Fruit fly (Drosophila melanogaster) whole organism, embryonic: ENCODE measurements around the gene dysf.

ENCODE experiments used
- Atf-2 ChIP-seq: fragments of 200-800 bp; sonication (Bioruptor generic); optimal IDR thresholded peaks from 2 replicates; lab custom pipeline; 2016; ENCODE audit warnings: missing biosample characterization, missing genetic modification characterization
- Awh ChIP-seq: fragments of 200-800 bp; sonication (Bioruptor generic); IDR thresholded peaks from 2 replicates; pipeline ENCODE4, ENCODE4 v1.3.6; 2022; ENCODE audit warnings: missing biosample characterization, missing genetic modification characterization
- C15 ChIP-seq: fragments of 200-800 bp; sonication (Bioruptor generic); IDR thresholded peaks from 3 replicates; pipeline ENCODE4 v1.3.6; 2022; ENCODE audit warnings: missing biosample characterization, missing genetic modification characterization
- CG10267 ChIP-seq: fragments of 200-800 bp; sonication (Bioruptor generic); optimal IDR thresholded peaks from 2 replicates; lab custom pipeline; 2018; ENCODE audit warnings: missing biosample characterization, mild to moderate bottlenecking, missing genetic modification characterization, moderate library complexity
- CG10431 ChIP-seq: fragments of 200-800 bp; sonication (Bioruptor generic); optimal IDR thresholded peaks from 3 replicates; lab custom pipeline; 2018; ENCODE audit warnings: missing biosample characterization, mild to moderate bottlenecking, missing genetic modification characterization
- CG10979 ChIP-seq: fragments of 200-800 bp; sonication (Bioruptor generic); optimal IDR thresholded peaks from 2 replicates; lab custom pipeline; 2018; ENCODE audit warnings: missing biosample characterization, mild to moderate bottlenecking, missing genetic modification characterization, moderate library complexity
- CG11696 ChIP-seq: fragments of 200-800 bp; sonication (Bioruptor generic); IDR thresholded peaks from 2 replicates; pipeline ENCODE4 v1.3.6; 2022; ENCODE audit warnings: missing biosample characterization, missing genetic modification characterization
- CG1233 ChIP-seq: fragments of 200-800 bp; sonication (Bioruptor generic); optimal IDR thresholded peaks from 4 replicates; lab custom pipeline; 2018; ENCODE audit warnings: missing biosample characterization, mild to moderate bottlenecking, missing genetic modification characterization
- CG14050 ChIP-seq: fragments of 200-800 bp; sonication (Bioruptor generic); IDR thresholded peaks from 3 replicates; pipeline ENCODE4 v1.3.6; 2022; ENCODE audit warnings: missing biosample characterization, missing genetic modification characterization
- CG15479 ChIP-seq: fragments of 200-800 bp; sonication (Bioruptor generic); optimal IDR thresholded peaks from 3 replicates; lab custom pipeline; 2019; ENCODE audit warnings: missing biosample characterization, mild to moderate bottlenecking, missing genetic modification characterization, moderate library complexity
- CG17359 ChIP-seq: fragments of 200-800 bp; sonication (Bioruptor generic); optimal IDR thresholded peaks from 3 replicates; lab custom pipeline; 2018; ENCODE audit warnings: missing biosample characterization, mild to moderate bottlenecking, missing genetic modification characterization, moderate library complexity
- CG1832 ChIP-seq: fragments of 200-800 bp; sonication (Bioruptor generic); optimal IDR thresholded peaks from 2 replicates; lab custom pipeline; 2017; ENCODE audit warnings: missing biosample characterization, mild to moderate bottlenecking, missing genetic modification characterization, inconsistent platforms
- CG2875 ChIP-seq: fragments of 200-800 bp; sonication (Bioruptor generic); optimal IDR thresholded peaks from 2 replicates; lab custom pipeline; 2017; ENCODE audit warnings: missing biosample characterization, mild to moderate bottlenecking, missing genetic modification characterization, missing genetic modification reagents
- CG34376 ChIP-seq: fragments of 200-800 bp; sonication (Bioruptor generic); optimal IDR thresholded peaks from 2 replicates; lab custom pipeline; 2018; ENCODE audit warnings: missing biosample characterization, mild to moderate bottlenecking, missing genetic modification characterization
- CG3995 ChIP-seq: fragments of 200-800 bp; sonication (Bioruptor generic); optimal IDR thresholded peaks from 3 replicates; lab custom pipeline; 2016; ENCODE audit warnings: missing biosample characterization, missing genetic modification characterization
- CG4282 ChIP-seq: fragments of 200-800 bp; sonication (Bioruptor generic); optimal IDR thresholded peaks from 2 replicates; lab custom pipeline; 2016; ENCODE audit warnings: missing biosample characterization, missing genetic modification characterization
- CG6791 ChIP-seq: fragments of 200-800 bp; sonication (Bioruptor generic); IDR thresholded peaks from 3 replicates; pipeline ENCODE4 v1.3.6; 2022; ENCODE audit warnings: missing biosample characterization, missing genetic modification characterization; ENCODE audit not compliant: partially characterized antibody
- CG7271 ChIP-seq: fragments of 200-800 bp; sonication (Bioruptor generic); optimal IDR thresholded peaks from 2 replicates; lab custom pipeline; 2018; ENCODE audit warnings: missing biosample characterization, mild to moderate bottlenecking, missing genetic modification characterization, moderate library complexity
- CG7372 ChIP-seq: fragments of 200-800 bp; sonication (Bioruptor generic); IDR thresholded peaks from 2 replicates; pipeline ENCODE4 v1.3.6; 2022; ENCODE audit warnings: missing biosample characterization, missing genetic modification characterization
- CG8089 ChIP-seq: fragments of 200-800 bp; sonication (Bioruptor generic); optimal IDR thresholded peaks from 3 replicates; lab custom pipeline; 2016; ENCODE audit warnings: missing biosample characterization, missing genetic modification characterization
- Camta ChIP-seq: fragments of 200-800 bp; sonication (Bioruptor generic); optimal IDR thresholded peaks from 2 replicates; lab custom pipeline; 2016; ENCODE audit warnings: missing biosample characterization, missing genetic modification characterization
- CrebB ChIP-seq: fragments of 200-800 bp; sonication (Bioruptor generic); optimal IDR thresholded peaks from 3 replicates; lab custom pipeline; 2018; ENCODE audit warnings: missing biosample characterization, mild to moderate bottlenecking, missing genetic modification characterization
- D ChIP-seq, 2 experiments: fragments of 200-800 bp in 1 of 2; fragments of >200 bp in 1 of 2; sonication (Bioruptor generic) in 1 of 2; optimal IDR thresholded peaks; 2 replicates in 1 of 2; 3 replicates in 1 of 2; lab custom pipeline; 2017; ENCODE audit warnings: mild to moderate bottlenecking in 1 of 2, missing biosample characterization in 1 of 2, missing genetic modification characterization in 1 of 2, missing genetic modification reagents in 1 of 2
- Dek ChIP-seq: fragments of 200-800 bp; sonication (Bioruptor generic); optimal IDR thresholded peaks from 3 replicates; lab custom pipeline; 2019; ENCODE audit warnings: missing biosample characterization, mild to moderate bottlenecking, missing genetic modification characterization, moderate library complexity
- Doc3 ChIP-seq: fragments of 200-800 bp; sonication (Bioruptor generic); IDR thresholded peaks from 3 replicates; pipeline ENCODE4 v1.3.6; 2022; ENCODE audit warnings: missing biosample characterization, missing genetic modification characterization; ENCODE audit not compliant: partially characterized antibody
- E2f1 ChIP-seq: fragments of 200-800 bp; sonication (Bioruptor generic); IDR thresholded peaks from 2 replicates; pipeline ENCODE4 v1.3.6; 2022; ENCODE audit warnings: missing biosample characterization, missing genetic modification characterization
- E2f2 ChIP-seq: fragments of 200-800 bp; sonication (Bioruptor generic); IDR thresholded peaks from 2 replicates; pipeline ENCODE4 v1.3.6; 2022; ENCODE audit warnings: missing biosample characterization, missing genetic modification characterization
- GATAe ChIP-seq: fragments of 200-800 bp; sonication (Bioruptor generic); conservative IDR thresholded peaks from 2 replicates; pipeline ENCODE4 v1.3.6; 2022; ENCODE audit warnings: missing biosample characterization, missing genetic modification characterization
- Hand ChIP-seq: fragments of 200-800 bp; sonication (Bioruptor generic); optimal IDR thresholded peaks from 2 replicates; lab custom pipeline; 2017; ENCODE audit warnings: mild to moderate bottlenecking, missing biosample characterization, missing genetic modification reagents, missing genetic modification characterization
- Hr78 ChIP-seq, 2 experiments: fragments of 200-800 bp in 1 of 2; fragments of >200 bp in 1 of 2; sonication (Bioruptor generic) in 1 of 2; optimal IDR thresholded peaks; 2 replicates each; lab custom pipeline; 2017 to 2019; ENCODE audit warnings: missing biosample characterization in 2 of 2, missing genetic modification characterization in 2 of 2, mild to moderate bottlenecking in 1 of 2, moderate library complexity in 1 of 2
- Mrtf ChIP-seq: fragments of 200-800 bp; sonication (Bioruptor generic); IDR thresholded peaks from 3 replicates; pipeline ENCODE4 v1.3.6; 2022; ENCODE audit warnings: missing biosample characterization, missing genetic modification characterization
- Vsx1 ChIP-seq: fragments of 200-800 bp; sonication (Bioruptor generic); optimal IDR thresholded peaks from 2 replicates; lab custom pipeline; 2017; ENCODE audit warnings: missing biosample characterization, mild to moderate bottlenecking, missing genetic modification characterization, missing genetic modification reagents
- Xbp1 ChIP-seq: fragments of 200-800 bp; sonication (Bioruptor generic); optimal IDR thresholded peaks from 3 replicates; lab custom pipeline; 2016; ENCODE audit warnings: missing biosample characterization, mild to moderate bottlenecking, missing genetic modification characterization
- bowl ChIP-seq: fragments of 200-800 bp; sonication (Bioruptor generic); IDR thresholded peaks from 2 replicates; pipeline ENCODE4 v1.3.6; 2022; ENCODE audit warnings: missing biosample characterization, missing genetic modification characterization
- da ChIP-seq: fragments of 200-800 bp; sonication (Bioruptor generic); optimal IDR thresholded peaks from 2 replicates; lab custom pipeline; 2016; ENCODE audit warnings: missing biosample characterization, missing genetic modification characterization
- esg ChIP-seq: fragments of 200-800 bp; sonication (Bioruptor generic); conservative IDR thresholded peaks from 2 replicates; pipeline ENCODE4 v1.3.6; 2022; ENCODE audit warnings: missing biosample characterization, missing genetic modification characterization
- gfzf ChIP-seq: fragments of 200-800 bp; sonication (Bioruptor generic); optimal IDR thresholded peaks from 2 replicates; lab custom pipeline; 2016; ENCODE audit warnings: missing biosample characterization, mild to moderate bottlenecking, missing genetic modification characterization, moderate library complexity
- gt ChIP-seq: fragments of 200-800 bp; sonication (Bioruptor generic); IDR thresholded peaks from 2 replicates; pipeline ENCODE4 v1.3.6; 2022; ENCODE audit warnings: missing biosample characterization, missing genetic modification characterization
- h ChIP-seq: fragments of >200 bp; optimal IDR thresholded peaks from 2 replicates; lab custom pipeline; 2017
- ham ChIP-seq: fragments of 200-800 bp; sonication (Bioruptor generic); IDR thresholded peaks from 2 replicates; pipeline ENCODE4 v1.3.6; 2022; ENCODE audit warnings: missing biosample characterization, missing genetic modification characterization
- hb ChIP-seq: fragments of 200-800 bp; sonication (Bioruptor generic); IDR thresholded peaks from 3 replicates; pipeline ENCODE4 v1.3.6; 2022; ENCODE audit warnings: missing biosample characterization, missing genetic modification characterization; ENCODE audit not compliant: partially characterized antibody
- jing ChIP-seq: fragments of 200-800 bp; sonication (Bioruptor generic); optimal IDR thresholded peaks from 2 replicates; lab custom pipeline; 2018; ENCODE audit warnings: missing biosample characterization, mild to moderate bottlenecking, missing genetic modification characterization
- lbe ChIP-seq: fragments of 200-800 bp; sonication (Bioruptor generic); optimal IDR thresholded peaks from 2 replicates; lab custom pipeline; 2016; ENCODE audit warnings: missing biosample characterization, mild to moderate bottlenecking, missing genetic modification characterization
- lilli ChIP-seq: fragments of 200-800 bp; sonication (Bioruptor generic); optimal IDR thresholded peaks from 3 replicates; lab custom pipeline; 2016; ENCODE audit warnings: missing biosample characterization, missing genetic modification characterization
- lmd ChIP-seq: fragments of 200-800 bp; sonication (Bioruptor generic); IDR thresholded peaks from 2 replicates; pipeline ENCODE4 v1.3.6; 2022; ENCODE audit warnings: missing biosample characterization, missing genetic modification characterization
- maf-S ChIP-seq: fragments of 200-800 bp; sonication (Bioruptor generic); optimal IDR thresholded peaks from 2 replicates; lab custom pipeline; 2016; ENCODE audit warnings: missing biosample characterization, missing genetic modification characterization
- org-1 ChIP-seq: fragments of 200-800 bp; sonication (Bioruptor generic); optimal IDR thresholded peaks from 2 replicates; lab custom pipeline; 2017; ENCODE audit warnings: missing biosample characterization, missing genetic modification characterization
- otp ChIP-seq: fragments of 200-800 bp; sonication (Bioruptor generic); IDR thresholded peaks from 3 replicates; pipeline ENCODE4, ENCODE4 v1.3.6; 2022; ENCODE audit warnings: missing biosample characterization, missing genetic modification characterization
- pfk ChIP-seq: fragments of 200-800 bp; sonication (Bioruptor generic); optimal IDR thresholded peaks from 2 replicates; lab custom pipeline; 2018; ENCODE audit warnings: missing biosample characterization, mild to moderate bottlenecking, missing genetic modification characterization, moderate library complexity
- run ChIP-seq: fragments of 200-800 bp; sonication (Bioruptor generic); optimal IDR thresholded peaks from 3 replicates; lab custom pipeline; 2018; ENCODE audit warnings: missing biosample characterization, mild to moderate bottlenecking, missing genetic modification characterization

The dysf gene

DNA sequence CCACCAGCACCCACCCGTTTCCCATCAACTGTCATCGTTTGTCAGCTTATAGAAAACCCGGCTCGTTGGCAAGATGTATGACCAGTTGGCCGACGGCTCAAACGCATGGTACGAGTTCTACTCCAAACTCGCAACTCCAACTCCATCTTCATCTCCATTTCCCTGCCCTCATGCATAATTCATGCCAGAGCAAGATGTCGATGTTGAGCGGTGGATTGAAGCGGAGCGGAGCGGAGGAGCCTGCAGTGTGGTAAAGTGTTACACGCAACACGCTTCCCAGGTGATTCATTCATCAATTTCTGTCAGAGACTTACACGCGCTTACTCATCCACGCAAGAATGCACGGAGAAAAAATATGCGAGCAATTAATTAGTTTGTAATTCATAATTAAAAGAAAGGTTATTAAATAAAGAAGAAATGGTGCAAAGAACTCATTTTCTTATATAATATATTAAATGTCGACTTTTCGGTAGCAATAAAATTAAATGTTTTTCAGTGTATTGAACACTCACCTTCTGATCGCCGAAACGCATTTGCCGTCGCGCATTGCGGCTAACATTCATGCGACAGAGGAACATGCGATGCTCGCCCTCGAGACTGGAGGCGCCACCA is 17.0 kb downstream of the dysf start (continued):
- no peak for TF ChIP-seq CG10431 (GFP tag; lab: Kevin White, UChicago)
- TF ChIP-seq CrebB (tag; lab: Kevin White, UChicago), result no peak
- peak in 1 of 2 experiments; percentile 16 for TF ChIP-seq Hr78 (GFP tag; optimal IDR thresholded peaks at IDR 0.05; lab: Kevin White, UChicago)
- TF ChIP-seq Vsx1 (GFP tag; lab: Kevin White, UChicago), result no peak
- no peak for TF ChIP-seq CG14050 (GFP tag; lab: Robert Waterston, UW)
- no peak for TF ChIP-seq bowl (GFP tag; lab: Robert Waterston, UW)
- TF ChIP-seq CG1233 (GFP tag; lab: Kevin White, UChicago), result no peak
- TF ChIP-seq C15 (GFP tag; lab: Robert Waterston, UW), result no peak
- no peak for TF ChIP-seq gt (GFP tag; lab: Robert Waterston, UW)
- TF ChIP-seq CG7271 (tag; lab: Kevin White, UChicago), result no peak
- peak; percentile 79 for TF ChIP-seq CG10979
- no peak for TF ChIP-seq da (GFP tag; lab: Kevin White, UChicago)
- no peak for TF ChIP-seq h (lab: Kevin White, UChicago)
- TF ChIP-seq jing (GFP tag; lab: Kevin White, UChicago), result no peak
- TF ChIP-seq lmd (GFP tag; lab: Robert Waterston, UW), result peak; percentile 33; the same call in 1 of the 2 replicates
- peak; percentile 19 for TF ChIP-seq CG2875 (GFP tag; lab: Kevin White, UChicago)
- TF ChIP-seq CG3995 (GFP tag; lab: Kevin White, UChicago), result no peak
- TF ChIP-seq CG17359, result peak; percentile 61
- no peak for TF ChIP-seq Camta (GFP tag; lab: Kevin White, UChicago)
- TF ChIP-seq CG7372 (GFP tag; lab: Robert Waterston, UW), result 0 out of 2 replicates have a peak, but pooled peaks have one; percentile 8
- TF ChIP-seq gfzf (GFP tag; lab: Kevin White, UChicago), result no peak
- TF ChIP-seq otp, result 0 out of 3 replicates have a peak, but pooled peaks have one; percentile 42
- no peak for TF ChIP-seq CG34376 (GFP tag; lab: Kevin White, UChicago)
- TF ChIP-seq CG8089 (GFP tag; lab: Kevin White, UChicago), result no peak
- TF ChIP-seq esg (GFP tag; lab: Robert Waterston, UW), result peak; percentile 26; the same call in 1 of the 2 replicates
- no peak for TF ChIP-seq Dek
- TF ChIP-seq lilli, result peak; percentile 15
- no peak for TF ChIP-seq Mrtf (GFP tag; lab: Robert Waterston, UW)
- TF ChIP-seq ham, result no peak
- TF ChIP-seq pfk (GFP tag; lab: Kevin White, UChicago), result no peak
- TF ChIP-seq CG11696 (GFP tag; lab: Robert Waterston, UW), result no peak
- TF ChIP-seq CG6791 (GFP tag; lab: Robert Waterston, UW), result no peak
- peak; percentile 30; the same call in 1 of the 2 replicates for TF ChIP-seq E2f1 (GFP tag; lab: Robert Waterston, UW)
- TF ChIP-seq CG10267 (tag; lab: Kevin White, UChicago), result peak; percentile 65
- TF ChIP-seq run, result no peak
- TF ChIP-seq D (optimal IDR thresholded peaks at IDR 0.05; lab: Kevin White, UChicago), result no peak
- peak; percentile 54 for TF ChIP-seq D (GFP tag; optimal IDR thresholded peaks at IDR 0.05; lab: Kevin White, UChicago)
- TF ChIP-seq GATAe (GFP tag; lab: Robert Waterston, UW), result no peak
- TF ChIP-seq Awh (GFP tag; lab: Robert Waterston, UW), result peak; percentile 71; the same call in 1 of the 2 replicates
- TF ChIP-seq Xbp1, result peak; percentile 47
- no peak for TF ChIP-seq Atf-2 (GFP tag; lab: Kevin White, UChicago)
- no peak for TF ChIP-seq CG4282 (GFP tag; lab: Kevin White, UChicago)
- peak; percentile 4 for TF ChIP-seq org-1 (GFP tag; lab: Kevin White, UChicago)
- no peak for TF ChIP-seq Hand (GFP tag; lab: Kevin White, UChicago)
- peak; percentile 43 for TF ChIP-seq lbe (GFP tag; lab: Kevin White, UChicago)
- no peak for TF ChIP-seq CG15479
- no peak for TF ChIP-seq E2f2 (GFP tag; lab: Robert Waterston, UW)
- TF ChIP-seq hb (GFP tag; lab: Robert Waterston, UW), result no peak
- no peak for TF ChIP-seq maf-S (GFP tag; lab: Kevin White, UChicago)
- TF ChIP-seq CG1832 (GFP tag; lab: Kevin White, UChicago), result no peak
- no peak for TF ChIP-seq Doc3 (GFP tag; lab: Robert Waterston, UW)
